Worm (Caenorhabditis elegans) whole organism, L3 larva: ENCODE data around the gene F10E9.11.

Experiments used
- aly-2 ChIP-seq: fragments of 150-350 bp; optimal IDR thresholded peaks from 2 replicates; lab custom pipeline; 2014; ENCODE audit warnings: missing biosample characterization, missing genetic modification characterization
- ama-1 ChIP-seq: fragments of 150-350 bp; optimal IDR thresholded peaks from 2 replicates; lab custom pipeline; 2018
- jun-1 ChIP-seq: fragments of 150-350 bp; optimal IDR thresholded peaks from 2 replicates; lab custom pipeline; 2014; ENCODE audit warnings: missing biosample characterization, missing genetic modification reagents, missing genetic modification characterization
- nfya-1 ChIP-seq: sonication (generic microtip); optimal IDR thresholded peaks from 2 replicates; lab custom pipeline; 2017; ENCODE audit warnings: missing genetic modification characterization, mild to moderate bottlenecking, missing compliant biosample characterization, antibody characterized with exemption, moderate library complexity; ENCODE audit not compliant: insufficient read depth
- nhr-11 ChIP-seq: fragments of 150-350 bp; optimal IDR thresholded peaks from 2 replicates; lab custom pipeline; 2014; ENCODE audit warnings: missing biosample characterization, missing genetic modification characterization
- nhr-25 ChIP-seq: sonication (generic microtip); optimal IDR thresholded peaks from 2 replicates; lab custom pipeline; 2017; ENCODE audit warnings: missing biosample characterization, missing genetic modification characterization
- nhr-28 ChIP-seq: fragments of 150-350 bp; optimal IDR thresholded peaks from 2 replicates; lab custom pipeline; 2014; ENCODE audit warnings: missing biosample characterization, missing genetic modification characterization
- pha-4 ChIP-seq: fragments of 150-350 bp; optimal IDR thresholded peaks from 2 replicates; lab custom pipeline; 2014; ENCODE audit warnings: missing biosample characterization, missing genetic modification reagents, missing genetic modification characterization
- snpc-4 ChIP-seq: fragments of 150-350 bp; optimal IDR thresholded peaks from 2 replicates; lab custom pipeline; 2014; ENCODE audit warnings: missing biosample characterization, missing genetic modification characterization
- zag-1 ChIP-seq: fragments of 150-350 bp; optimal IDR thresholded peaks from 2 replicates; lab custom pipeline; 2014; ENCODE audit warnings: missing biosample characterization, missing genetic modification characterization

- TF ChIP-seq nfya-1 (tag; lab: Kevin White, UChicago): peak; percentile 3
- no peak for TF ChIP-seq nhr-25
- TF ChIP-seq zag-1: no peak
- no peak for TF ChIP-seq pha-4 (tag; lab: Kevin White, UChicago)
- no peak for TF ChIP-seq aly-2 (tag; lab: Kevin White, UChicago)
- no peak for TF ChIP-seq jun-1 (tag; lab: Kevin White, UChicago)
- no peak for TF ChIP-seq nhr-28 (tag; lab: Kevin White, UChicago)
- no peak for TF ChIP-seq nhr-11
- TF ChIP-seq snpc-4 (tag; lab: Kevin White, UChicago): no peak
- TF ChIP-seq ama-1 (lab: Kevin White, UChicago): no peak
Observed at ce11 chrIII:8321225-8321624, 2.2 kb upstream of the F10E9.11 start.
